Worm (Caenorhabditis elegans) whole organism, L4/young adult: ENCODE measurements around the gene ZK632.12.

Experiments
- W03F9.2 ChIP-seq: fragments of 150-350 bp; optimal IDR thresholded peaks from 2 replicates; lab custom pipeline; 2014; ENCODE audit warnings: missing biosample characterization, missing genetic modification characterization
- dao-5 ChIP-seq: sonication (generic microtip); optimal IDR thresholded peaks from 2 replicates; lab custom pipeline; 2016; ENCODE audit warnings: missing genotype, missing genetic modification characterization, moderate library complexity, missing compliant biosample characterization
- him-1 ChIP-seq: sonication (generic microtip); optimal IDR thresholded peaks from 2 replicates; lab custom pipeline; 2016; ENCODE audit warnings: missing genotype, missing genetic modification reagents, missing genetic modification characterization, missing compliant biosample characterization

The ZK632.12 gene

ce11 chrIII:9832569-9832968 lies 2.0 kb downstream of the ZK632.12 start:
- TF ChIP-seq him-1 (tag; lab: Kevin White, UChicago) (no peak), dao-5 (tag; lab: Kevin White, UChicago) (no peak), W03F9.2 (tag; lab: Kevin White, UChicago) (no peak)

ce11 chrIII:9834888-9835287 lies 4.3 kb downstream of the ZK632.12 start, which contains the start of gene K11H3.8:
TSS of gene K11H3.8 (plus strand) at chrIII:9835188.
- TF ChIP-seq dao-5 (tag; lab: Kevin White, UChicago) (no peak), him-1 (tag; lab: Kevin White, UChicago) (no peak), W03F9.2 (tag; lab: Kevin White, UChicago) (no peak)

ce11 chrIII:9843715-9844114 lies 13.1 kb downstream of the ZK632.12 start, which contains the start of gene K11H3.5:
TSS of gene K11H3.5 (plus strand) at chrIII:9843768.
- no peak for TF ChIP-seq him-1 (tag; lab: Kevin White, UChicago)
- no peak for TF ChIP-seq dao-5 (tag; lab: Kevin White, UChicago)
- no peak for TF ChIP-seq W03F9.2 (tag; lab: Kevin White, UChicago)

ce11 chrIII:9846093-9846492 lies 15.5 kb downstream of the ZK632.12 start, which contains the start of gene K11H3.2:
TSS of gene K11H3.2 (plus strand) at chrIII:9846393.
- no peak for TF ChIP-seq dao-5 (tag; lab: Kevin White, UChicago)
- TF ChIP-seq him-1 (tag; lab: Kevin White, UChicago), result no peak
- no peak for TF ChIP-seq W03F9.2 (tag; lab: Kevin White, UChicago)

- TF ChIP-seq him-1 (tag; lab: Kevin White, UChicago), result no peak
- peak; percentile 69 for TF ChIP-seq W03F9.2 (tag; lab: Kevin White, UChicago)
Observed at ce11 chrIII:9848083-9848482, 17.5 kb downstream of the ZK632.12 start, which contains the start of gene mrpl-36. TSS of gene mrpl-36 (minus strand) at chrIII:9848116.

ce11 chrIII:9848603-9849002 lies 18.0 kb downstream of the ZK632.12 start:
- TF ChIP-seq him-1 (tag; lab: Kevin White, UChicago) (no peak), W03F9.2 (tag; lab: Kevin White, UChicago) (no peak), dao-5 (tag; lab: Kevin White, UChicago) (no peak)

ce11 chrIII:9849950-9850349 lies 19.3 kb downstream of the ZK632.12 start:
- TF ChIP-seq dao-5 (tag; lab: Kevin White, UChicago), result no peak
- TF ChIP-seq W03F9.2 (tag; lab: Kevin White, UChicago), result no peak
- no peak for TF ChIP-seq him-1 (tag; lab: Kevin White, UChicago)

- no peak for TF ChIP-seq dao-5 (tag; lab: Kevin White, UChicago)
- no peak for TF ChIP-seq him-1 (tag; lab: Kevin White, UChicago)
- no peak for TF ChIP-seq W03F9.2 (tag; lab: Kevin White, UChicago)
Observed at ce11 chrIII:9850877-9851276, 20.3 kb downstream of the ZK632.12 start.

- TF ChIP-seq W03F9.2 (tag; lab: Kevin White, UChicago), result no peak
- no peak for TF ChIP-seq dao-5 (tag; lab: Kevin White, UChicago)
- no peak for TF ChIP-seq him-1 (tag; lab: Kevin White, UChicago)
Observed at ce11 chrIII:9851547-9851946, 20.9 kb downstream of the ZK632.12 start, which contains the start of gene K11H3.3. TSS of gene K11H3.3 (plus strand) at chrIII:9851854.

ce11 chrIII:9853667-9854620 lies 23.3 kb downstream of the ZK632.12 start:
- TF ChIP-seq him-1 (tag; lab: Kevin White, UChicago) (no peak), W03F9.2 (tag; lab: Kevin White, UChicago) (no peak), dao-5 (tag; lab: Kevin White, UChicago) (no peak)

- TF ChIP-seq dao-5 (tag; lab: Kevin White, UChicago) (no peak), W03F9.2 (tag; lab: Kevin White, UChicago) (no peak), him-1 (tag; lab: Kevin White, UChicago) (no peak)
Observed at ce11 chrIII:9854960-9855359, 24.4 kb downstream of the ZK632.12 start.

- TF ChIP-seq W03F9.2 (tag; lab: Kevin White, UChicago), result no peak
- TF ChIP-seq him-1 (tag; lab: Kevin White, UChicago), result no peak
- TF ChIP-seq dao-5 (tag; lab: Kevin White, UChicago), result no peak
Observed at ce11 chrIII:9857110-9857509, 26.5 kb downstream of the ZK632.12 start.

- no peak for TF ChIP-seq W03F9.2 (tag; lab: Kevin White, UChicago)
- TF ChIP-seq him-1 (tag; lab: Kevin White, UChicago), result no peak
- TF ChIP-seq dao-5 (tag; lab: Kevin White, UChicago), result no peak
Observed at ce11 chrIII:9858061-9858460, 27.5 kb downstream of the ZK632.12 start.
